Fruit fly (Drosophila melanogaster): Measurements from ENCODE around the gene peb.

peb gene

DNA sequence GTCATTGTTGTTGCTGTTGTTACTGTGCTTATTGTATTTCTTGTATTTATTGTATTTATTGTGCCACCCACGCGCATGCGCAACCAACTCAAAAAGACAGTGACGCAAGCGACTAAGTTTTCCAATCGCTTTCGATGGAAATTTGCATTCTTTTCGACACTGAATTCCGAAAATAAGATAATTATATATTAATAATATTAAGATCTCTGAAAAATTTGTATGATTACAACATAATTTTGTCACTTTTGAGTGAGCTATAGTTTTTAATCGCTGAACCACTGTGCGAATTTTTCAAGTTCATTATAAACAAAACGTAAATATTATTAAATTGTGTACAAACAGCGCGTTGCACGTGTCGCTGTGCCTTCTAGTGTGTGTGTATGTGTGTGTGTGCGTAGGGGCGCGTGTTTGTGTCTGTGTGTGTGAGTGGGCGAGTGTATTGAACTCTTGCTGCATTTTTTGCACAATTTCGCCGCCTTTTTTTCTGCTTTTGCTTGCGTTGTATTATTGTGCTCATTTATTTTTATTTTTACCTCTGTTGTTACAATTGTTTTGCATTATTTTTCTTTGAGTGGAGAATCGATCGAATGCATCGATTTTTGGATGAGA lies 1.6 kb upstream of the peb start (continued):
- TF ChIP-seq achi (GFP tag; optimal IDR thresholded peaks at IDR 0.05) = peak; percentile 37
- TF ChIP-seq acj6 (GFP tag; optimal IDR thresholded peaks at IDR 0.05) = peak; percentile 28
- TF ChIP-seq topi (GFP tag; optimal IDR thresholded peaks at IDR 0.05) = peak; percentile 12
- TF ChIP-seq CG10631 (GFP tag; optimal IDR thresholded peaks at IDR 0.05) = peak; percentile 4
- TF ChIP-seq dac (GFP tag; optimal IDR thresholded peaks at IDR 0.05) = no peak
- TF ChIP-seq Hr39 (GFP tag; optimal IDR thresholded peaks at IDR 0.05) = peak; percentile 19
- TF ChIP-seq CG34406 (GFP tag; optimal IDR thresholded peaks at IDR 0.05) = peak; percentile 46

DNA sequence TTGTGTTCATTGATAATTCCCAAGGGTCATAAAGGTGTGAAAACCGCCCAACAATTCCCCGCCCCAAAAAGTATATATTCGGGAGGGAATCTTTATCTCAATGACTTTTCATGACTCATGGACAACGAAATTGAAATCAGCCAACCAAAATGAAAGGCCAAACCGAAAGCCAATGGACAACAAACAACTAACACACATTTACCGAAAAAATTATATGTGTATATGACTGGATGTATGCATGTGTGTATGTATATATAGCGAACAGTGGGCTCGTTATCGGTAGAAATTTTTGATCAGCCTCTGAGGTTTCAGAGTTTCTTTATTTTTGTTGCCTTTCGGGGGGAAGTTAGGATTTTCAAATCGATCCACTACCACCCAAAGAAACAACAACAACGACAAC lies 1.5 kb downstream of the peb start:
- no peak for TF ChIP-seq CG11294 (GFP tag; IDR thresholded peaks at IDR 0.05)
- peak; percentile 6 for TF ChIP-seq vri (GFP tag; optimal IDR thresholded peaks at IDR 0.05)
- TF ChIP-seq fkh (GFP tag; optimal IDR thresholded peaks at IDR 0.05) = no peak
- TF ChIP-seq CG8632 (GFP tag; optimal IDR thresholded peaks at IDR 0.05) = no peak
- TF ChIP-seq CG4318 (GFP tag; optimal IDR thresholded peaks at IDR 0.05) = no peak
- peak; percentile 38 for TF ChIP-seq svp (GFP tag)

DNA sequence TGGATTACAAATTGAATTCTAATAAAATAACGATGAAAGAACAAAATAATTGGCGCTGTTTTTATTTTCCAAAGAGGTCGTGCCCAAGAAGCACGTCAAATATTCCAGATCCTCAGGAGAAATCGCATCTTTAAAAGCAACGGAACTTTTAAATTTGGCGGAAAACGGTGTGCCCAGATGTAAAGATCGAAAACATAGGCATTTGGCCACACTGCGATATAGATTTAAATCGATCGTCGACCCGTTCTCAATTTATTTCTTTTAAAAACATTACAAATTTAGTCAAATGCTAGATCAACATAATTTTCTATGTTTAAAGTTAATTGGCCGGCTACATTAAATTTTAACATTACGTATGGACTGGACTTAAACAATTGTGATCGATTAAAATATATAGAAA lies 9.8 kb downstream of the peb start:
- peak; percentile 40 for TF ChIP-seq Eip78C (GFP tag)
- TF ChIP-seq Gug (GFP tag; IDR thresholded peaks at IDR 0.05) = no peak

DNA sequence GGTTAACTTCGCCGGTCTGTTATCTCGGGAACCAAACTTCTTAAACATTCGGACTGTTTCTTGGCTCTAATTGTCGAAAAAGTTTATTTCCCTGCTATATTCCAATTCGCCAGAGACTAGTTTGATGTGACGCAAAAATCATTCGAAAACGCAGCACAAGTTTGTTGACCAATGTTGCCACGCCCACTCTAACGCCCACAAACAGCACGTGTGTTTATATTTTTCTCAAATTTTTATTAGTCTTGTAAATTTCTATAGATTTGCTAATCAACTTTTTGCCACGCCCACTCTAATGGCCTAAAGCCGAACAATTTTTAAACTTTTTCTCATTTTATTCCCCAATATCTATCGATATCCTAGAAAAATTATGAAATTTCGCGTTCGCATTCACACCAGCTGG lies 13.5 kb downstream of the peb start, which contains the start of gene Alms1b:
Gene Alms1b, minus strand, starts transcription at position 101 of the 400 bp plus-strand sequence.
- TF ChIP-seq CG10631 (GFP tag; optimal IDR thresholded peaks at IDR 0.05) (no peak), cyc (GFP tag; optimal IDR thresholded peaks at IDR 0.05) (no peak), fkh (GFP tag; optimal IDR thresholded peaks at IDR 0.05) (no peak), Eip93F (GFP tag; optimal IDR thresholded peaks at IDR 0.05) (no peak), CG9139 (GFP tag; optimal IDR thresholded peaks at IDR 0.05) (no peak), salr (GFP tag; optimal IDR thresholded peaks at IDR 0.05) (no peak), CG6163 (GFP tag; IDR thresholded peaks at IDR 0.05) (no peak), Sox15 (GFP tag; optimal IDR thresholded peaks at IDR 0.05) (no peak), topi (GFP tag; optimal IDR thresholded peaks at IDR 0.05) (no peak), dsx (GFP tag; optimal IDR thresholded peaks at IDR 0.05; ENCODE audit: poor library complexity, severe bottlenecking) (no peak), Sox14 (GFP tag; optimal IDR thresholded peaks at IDR 0.05) (no peak), Eip75B (GFP tag; optimal IDR thresholded peaks at IDR 0.05) (no peak), CG8319 (GFP tag; optimal IDR thresholded peaks at IDR 0.05) (no peak), CG11902 (GFP tag; optimal IDR thresholded peaks at IDR 0.05) (no peak), Hr38 (GFP tag; optimal IDR thresholded peaks at IDR 0.05) (no peak), CG32006 (GFP tag; optimal IDR thresholded peaks at IDR 0.05) (no peak), CG11762 (GFP tag; optimal IDR thresholded peaks at IDR 0.05; ENCODE audit: insufficient read depth) (no peak)

DNA sequence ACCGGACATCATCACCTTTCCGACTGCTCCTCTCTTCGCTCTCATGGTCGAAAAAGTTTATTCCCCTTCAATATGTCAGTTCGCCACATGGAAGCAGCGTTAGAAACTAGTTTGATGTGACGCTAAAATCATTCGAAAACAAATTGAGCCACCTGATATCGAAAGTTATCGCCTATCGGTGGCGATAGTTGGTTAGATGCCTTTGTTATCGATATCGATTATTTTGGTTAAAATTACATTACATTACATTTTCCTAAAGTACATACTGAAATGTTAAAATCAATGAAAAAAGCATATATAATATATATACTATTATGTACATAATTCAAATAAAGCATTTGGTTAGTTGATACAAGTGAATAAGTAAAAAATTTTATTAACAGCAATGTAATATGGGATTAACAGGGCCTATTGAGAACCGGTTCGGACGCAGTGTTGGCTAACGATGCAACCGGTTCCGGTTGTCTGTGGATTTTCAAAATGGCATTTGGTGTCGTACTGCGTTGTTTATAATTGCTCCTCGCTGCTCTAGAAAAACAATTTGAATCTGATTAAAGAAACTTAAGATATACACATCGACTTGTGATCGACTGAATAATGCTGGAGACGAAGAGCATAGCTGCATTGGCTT lies 18.6 kb downstream of the peb start, which contains the start of the genes Alms1a and pon:
Gene Alms1a, minus strand, starts transcription at position 149 of the 631 bp plus-strand sequence.
Gene pon, plus strand, starts transcription at position 463 of the 631 bp plus-strand sequence.
- peak; percentile 46 for TF ChIP-seq CG6808 (GFP tag; optimal IDR thresholded peaks at IDR 0.05)
- TF ChIP-seq CG34406 (GFP tag; optimal IDR thresholded peaks at IDR 0.05) = no peak
- TF ChIP-seq CG9139 (GFP tag; optimal IDR thresholded peaks at IDR 0.05) = no peak
- peak; percentile 15 for TF ChIP-seq esn (GFP tag; optimal IDR thresholded peaks at IDR 0.05)
- TF ChIP-seq CG1621 (tag; optimal IDR thresholded peaks at IDR 0.05) = no peak

Measured in whole organism, prepupa.